Worm (Caenorhabditis elegans): ENCODE results near the gene W03F9.2.

- no peak for TF ChIP-seq dao-5 (tag; optimal IDR thresholded peaks at IDR 0.05)
- TF ChIP-seq him-1 (tag; optimal IDR thresholded peaks at IDR 0.05), result no peak
- no peak for TF ChIP-seq W03F9.2 (tag; optimal IDR thresholded peaks at IDR 0.05)
Measured at ce11 chrV:130186-130585, 2.4 kb upstream of the W03F9.2 start.

All from whole organism, L4/young adult.